Worm (Caenorhabditis elegans) whole organism, L2 larva: ENCODE data around the gene F54B3.2.
A peak's percentile ranks its signal among the peaks of the same experiment; 100 is the strongest.

Experiments
- C34F6.9 ChIP-seq: fragments of 150-350 bp; optimal IDR thresholded peaks from 2 replicates; lab custom pipeline; 2014; ENCODE audit warnings: missing biosample characterization, missing genetic modification characterization
- F13H6.1 ChIP-seq: sonication (generic microtip); optimal IDR thresholded peaks from 2 replicates; lab custom pipeline; 2016; ENCODE audit warnings: missing genetic modification characterization, missing compliant biosample characterization
- R02D3.7 ChIP-seq: fragments of 150-350 bp; optimal IDR thresholded peaks from 2 replicates; lab custom pipeline; 2014; ENCODE audit warnings: missing biosample characterization, missing genetic modification characterization
- Y55F3AM.14 ChIP-seq: fragments of 200-800 bp; sonication (Bioruptor generic); optimal IDR thresholded peaks from 2 replicates; lab custom pipeline; 2018; ENCODE audit warnings: mild to moderate bottlenecking, missing genetic modification characterization, missing compliant biosample characterization
- ZK546.5 ChIP-seq: sonication (generic microtip); optimal IDR thresholded peaks from 2 replicates; lab custom pipeline; 2017; ENCODE audit warnings: missing biosample characterization, missing genetic modification characterization
- alr-1 ChIP-seq: fragments of 150-350 bp; optimal IDR thresholded peaks from 2 replicates; lab custom pipeline; 2014; ENCODE audit warnings: missing biosample characterization, missing genetic modification characterization
- aly-2 ChIP-seq: fragments of 150-350 bp; optimal IDR thresholded peaks from 2 replicates; lab custom pipeline; 2014; ENCODE audit warnings: missing biosample characterization, missing genetic modification characterization
- ama-1 ChIP-seq: fragments of 150-350 bp; optimal IDR thresholded peaks from 2 replicates; lab custom pipeline; 2018; ENCODE audit warnings: inconsistent platforms
- blmp-1 ChIP-seq: sonication (generic microtip); optimal IDR thresholded peaks from 2 replicates; lab custom pipeline; 2017; ENCODE audit warnings: missing genetic modification characterization, mild to moderate bottlenecking, missing compliant biosample characterization, antibody characterized with exemption, moderate library complexity; ENCODE audit not compliant: insufficient read depth
- ceh-16 ChIP-seq: fragments of 150-350 bp; optimal IDR thresholded peaks from 2 replicates; lab custom pipeline; 2014; ENCODE audit warnings: missing biosample characterization, missing genetic modification characterization
- ceh-82 ChIP-seq: fragments of 150-350 bp; optimal IDR thresholded peaks from 2 replicates; lab custom pipeline; 2014; ENCODE audit warnings: missing biosample characterization, missing genetic modification characterization
- crh-2 ChIP-seq: sonication (generic microtip); optimal IDR thresholded peaks from 2 replicates; lab custom pipeline; 2017; ENCODE audit warnings: missing biosample characterization, missing genetic modification characterization
- dmd-4 ChIP-seq: sonication (generic microtip); optimal IDR thresholded peaks from 2 replicates; lab custom pipeline; 2017; ENCODE audit warnings: missing biosample characterization, missing genetic modification characterization
- egl-27 ChIP-seq: sonication (generic microtip); optimal IDR thresholded peaks from 3 replicates; lab custom pipeline; 2017; ENCODE audit warnings: missing biosample characterization, missing genetic modification reagents, missing genetic modification characterization
- elt-1 ChIP-seq: fragments of 150-350 bp; optimal IDR thresholded peaks from 2 replicates; lab custom pipeline; 2014; ENCODE audit warnings: missing biosample characterization, missing genetic modification characterization
- elt-3 ChIP-seq: sonication (generic microtip); optimal IDR thresholded peaks from 2 replicates; lab custom pipeline; 2017; ENCODE audit warnings: missing biosample characterization, missing genetic modification characterization
- fos-1 ChIP-seq: fragments of 150-350 bp; optimal IDR thresholded peaks from 2 replicates; lab custom pipeline; 2014; ENCODE audit warnings: missing biosample characterization, missing genetic modification characterization
- gmeb-1 ChIP-seq: fragments of 150-350 bp; optimal IDR thresholded peaks from 2 replicates; lab custom pipeline; 2014; ENCODE audit warnings: missing biosample characterization, missing genetic modification characterization
- lin-11 ChIP-seq: fragments of 150-350 bp; sonication (generic microtip); optimal IDR thresholded peaks from 2 replicates; lab custom pipeline; 2014; ENCODE audit warnings: missing biosample characterization, missing genetic modification characterization, inconsistent platforms, mixed read lengths
- lin-13 ChIP-seq: fragments of 150-350 bp; optimal IDR thresholded peaks from 2 replicates; lab custom pipeline; 2014; ENCODE audit warnings: missing biosample characterization, missing genetic modification reagents, missing genetic modification characterization
- lin-39 ChIP-seq: fragments of 150-350 bp; optimal IDR thresholded peaks from 2 replicates; lab custom pipeline; 2014; ENCODE audit warnings: missing biosample characterization, missing genetic modification reagents, missing genetic modification characterization
- lsy-2 ChIP-seq, 2 experiments: fragments of 150-350 bp in 1 of 2; sonication (generic microtip) in 1 of 2; optimal IDR thresholded peaks; 2 replicates each; lab custom pipeline; 2014 to 2017; ENCODE audit warnings: missing biosample characterization in 2 of 2, missing genetic modification characterization in 2 of 2
- mab-5 ChIP-seq: fragments of 150-350 bp; optimal IDR thresholded peaks from 2 replicates; lab custom pipeline; 2014; ENCODE audit warnings: missing biosample characterization, missing genetic modification characterization
- mbf-1 ChIP-seq: sonication (generic microtip); optimal IDR thresholded peaks from 2 replicates; lab custom pipeline; 2017; ENCODE audit warnings: missing biosample characterization, missing genetic modification characterization
- mdl-1 ChIP-seq, 2 experiments: fragments of 150-350 bp in 1 of 2; sonication (generic microtip) in 1 of 2; optimal IDR thresholded peaks; 2 replicates each; lab custom pipeline; 2017; ENCODE audit warnings: missing biosample characterization in 2 of 2, missing genetic modification characterization in 2 of 2
- nhr-10 ChIP-seq: sonication (generic microtip); optimal IDR thresholded peaks from 2 replicates; lab custom pipeline; 2017; ENCODE audit warnings: missing biosample characterization, missing genetic modification characterization
- nhr-11 ChIP-seq: fragments of 150-350 bp; optimal IDR thresholded peaks from 2 replicates; lab custom pipeline; 2014; ENCODE audit warnings: missing biosample characterization, missing genetic modification characterization
- nhr-12 ChIP-seq: fragments of 150-350 bp; optimal IDR thresholded peaks from 2 replicates; lab custom pipeline; 2014; ENCODE audit warnings: missing biosample characterization, missing genetic modification characterization
- nhr-129 ChIP-seq: fragments of 150-350 bp; optimal IDR thresholded peaks from 2 replicates; lab custom pipeline; 2014; ENCODE audit warnings: missing biosample characterization, missing genetic modification characterization
- nhr-21 ChIP-seq: fragments of 150-350 bp; optimal IDR thresholded peaks from 2 replicates; lab custom pipeline; 2014; ENCODE audit warnings: missing biosample characterization, missing genetic modification characterization
- nhr-23 ChIP-seq: fragments of 150-350 bp; optimal IDR thresholded peaks from 2 replicates; lab custom pipeline; 2014; ENCODE audit warnings: missing biosample characterization, missing genetic modification reagents, missing genetic modification characterization
- nhr-237 ChIP-seq: fragments of 150-350 bp; optimal IDR thresholded peaks from 2 replicates; lab custom pipeline; 2014; ENCODE audit warnings: missing biosample characterization, missing genetic modification characterization
- nhr-25 ChIP-seq: fragments of 150-350 bp; sonication (generic microtip); optimal IDR thresholded peaks from 3 replicates; lab custom pipeline; 2014; ENCODE audit warnings: missing biosample characterization, missing genetic modification characterization
- nhr-6 ChIP-seq: fragments of 150-350 bp; optimal IDR thresholded peaks from 2 replicates; lab custom pipeline; 2014; ENCODE audit warnings: missing biosample characterization, missing genetic modification characterization
- nhr-77 ChIP-seq: fragments of 150-350 bp; optimal IDR thresholded peaks from 2 replicates; lab custom pipeline; 2014; ENCODE audit warnings: missing biosample characterization, missing genetic modification characterization
- peb-1 ChIP-seq: fragments of 150-350 bp; optimal IDR thresholded peaks from 2 replicates; lab custom pipeline; 2014; ENCODE audit warnings: missing biosample characterization, missing genetic modification characterization
- sem-4 ChIP-seq: fragments of 150-350 bp; optimal IDR thresholded peaks from 2 replicates; lab custom pipeline; 2014; ENCODE audit warnings: missing biosample characterization, missing genetic modification reagents, missing genetic modification characterization
- skn-1 ChIP-seq: sonication (generic microtip); optimal IDR thresholded peaks from 2 replicates; lab custom pipeline; 2017; ENCODE audit warnings: missing biosample characterization, missing genetic modification characterization
- sma-3 ChIP-seq: sonication (generic microtip); optimal IDR thresholded peaks from 2 replicates; lab custom pipeline; 2016; ENCODE audit warnings: missing genetic modification reagents, missing genetic modification characterization, missing compliant biosample characterization
- sma-9 ChIP-seq, 2 experiments: fragments of 150-350 bp in 1 of 2; sonication (generic microtip) in 1 of 2; optimal IDR thresholded peaks; 2 replicates each; lab custom pipeline; 2014 to 2016; ENCODE audit warnings: missing genetic modification characterization in 2 of 2, mild to moderate bottlenecking in 1 of 2, missing biosample characterization in 1 of 2, missing compliant biosample characterization in 1 of 2, missing genetic modification reagents in 1 of 2, moderate library complexity in 1 of 2
- snpc-4 ChIP-seq: fragments of 150-350 bp; optimal IDR thresholded peaks from 2 replicates; lab custom pipeline; 2014; ENCODE audit warnings: missing biosample characterization, missing genetic modification characterization
- unc-39 ChIP-seq: fragments of 150-350 bp; optimal IDR thresholded peaks from 2 replicates; lab custom pipeline; 2014; ENCODE audit warnings: missing biosample characterization, missing genetic modification characterization
- unc-55 ChIP-seq: fragments of 150-350 bp; sonication (generic microtip); optimal IDR thresholded peaks from 3 replicates; lab custom pipeline; 2014; ENCODE audit warnings: missing biosample characterization, missing genetic modification reagents, missing genetic modification characterization
- unc-62 ChIP-seq: fragments of 150-350 bp; optimal IDR thresholded peaks from 2 replicates; lab custom pipeline; 2014; ENCODE audit warnings: missing biosample characterization, missing genetic modification reagents, missing genetic modification characterization
- zag-1 ChIP-seq: fragments of 150-350 bp; optimal IDR thresholded peaks from 2 replicates; lab custom pipeline; 2014; ENCODE audit warnings: missing biosample characterization, missing genetic modification characterization
- ztf-1 ChIP-seq: fragments of 200-800 bp; sonication (Bioruptor generic); conservative IDR thresholded peaks from 2 replicates; pipeline ENCODE4 v1.3.6; 2022; ENCODE audit warnings: missing genetic modification characterization, missing compliant biosample characterization
- ztf-11 ChIP-seq: sonication (generic microtip); optimal IDR thresholded peaks from 2 replicates; lab custom pipeline; 2017; ENCODE audit warnings: missing biosample characterization, missing genetic modification characterization
- ztf-4 ChIP-seq: fragments of 150-350 bp; optimal IDR thresholded peaks from 2 replicates; lab custom pipeline; 2014; ENCODE audit warnings: missing biosample characterization, missing genetic modification characterization

Gene F54B3.2

DNA sequence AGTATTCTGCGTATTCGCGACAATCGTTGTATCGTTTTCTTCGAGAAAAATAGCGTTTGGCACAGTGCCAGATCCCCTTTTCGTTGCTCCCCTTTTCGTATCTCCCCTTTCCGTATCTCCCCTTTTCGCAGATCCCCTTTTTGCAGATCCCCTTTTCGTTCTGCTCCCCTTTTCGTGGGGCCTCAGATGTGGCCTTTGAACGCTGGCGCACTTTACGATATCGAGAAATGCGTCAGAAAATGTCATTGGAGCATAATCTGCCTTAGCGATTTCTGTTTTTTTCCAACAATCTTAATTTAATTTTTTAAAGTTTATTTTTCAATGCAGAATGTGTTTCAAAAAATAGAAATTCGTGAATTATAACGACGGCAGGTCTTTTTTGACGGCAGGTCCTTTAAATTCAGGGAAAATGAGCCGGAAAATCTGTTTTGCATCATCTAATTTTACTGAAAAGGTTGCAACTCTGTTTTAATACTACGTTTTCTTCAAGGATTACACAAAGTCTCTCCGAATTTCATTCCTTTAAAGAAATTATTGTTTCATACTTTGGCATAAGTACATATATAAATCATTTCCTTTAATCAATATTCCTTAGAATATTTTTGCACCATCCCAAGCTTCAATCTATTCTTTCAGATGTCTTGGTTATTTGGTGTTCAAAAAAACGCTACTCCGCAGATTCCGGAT is 21.5 kb downstream of the F54B3.2 start, which contains the start of gene atad-3:
atad-3 (plus strand) TSS at position 637 of the 687 bp plus-strand sequence.
- TF ChIP-seq unc-39 (tag; lab: Kevin White, UChicago) (no peak), nhr-6 (peak; percentile 70), ztf-11 (tag; lab: Kevin White, UChicago) (no peak), nhr-11 (tag; lab: Kevin White, UChicago) (no peak), gmeb-1 (peak; percentile 83), nhr-237 (tag; lab: Kevin White, UChicago) (peak; percentile 12), nhr-10 (tag; lab: Kevin White, UChicago) (no peak), snpc-4 (tag; lab: Kevin White, UChicago) (peak; percentile 72), F13H6.1 (tag; lab: Kevin White, UChicago) (peak; percentile 88), lin-11 (peak; percentile 68), skn-1 (tag; lab: Kevin White, UChicago) (no peak), nhr-25 (tag; lab: Kevin White, UChicago) (peak; percentile 86), dmd-4 (tag; lab: Kevin White, UChicago) (no peak), Y55F3AM.14 (peak; percentile 46), sma-9 (GFP tag; optimal IDR thresholded peaks at IDR 0.05; lab: Kevin White, UChicago) (peak; percentile 94), sma-9 (tag; optimal IDR thresholded peaks at IDR 0.05; lab: Kevin White, UChicago) (no peak), ztf-1 (GFP tag; lab: Robert Waterston, UW) (no peak), mdl-1 (tag; optimal IDR thresholded peaks at IDR 0.05; lab: Kevin White, UChicago) (peak in 1 of 2 experiments; percentile 47), ZK546.5 (tag; lab: Kevin White, UChicago) (peak; percentile 44), nhr-12 (tag; lab: Kevin White, UChicago) (no peak), nhr-77 (tag; lab: Kevin White, UChicago) (no peak), nhr-23 (no peak), C34F6.9 (tag; lab: Kevin White, UChicago) (peak; percentile 89), blmp-1 (tag; lab: Kevin White, UChicago) (peak; percentile 13), ama-1 (lab: Kevin White, UChicago) (peak; percentile 4), elt-3 (tag; lab: Kevin White, UChicago) (no peak), peb-1 (tag; lab: Kevin White, UChicago) (no peak), egl-27 (tag; lab: Kevin White, UChicago) (peak; percentile 55), nhr-129 (tag; lab: Kevin White, UChicago) (peak; percentile 86), elt-1 (tag; lab: Kevin White, UChicago) (no peak), lin-39 (tag; lab: Kevin White, UChicago) (no peak), unc-55 (GFP tag; lab: Kevin White, UChicago) (peak; percentile 85), mab-5 (tag; lab: Kevin White, UChicago) (peak; percentile 76), ztf-4 (peak; percentile 43), zag-1 (tag; lab: Kevin White, UChicago) (peak; percentile 79), crh-2 (tag; lab: Kevin White, UChicago) (peak; percentile 85), ceh-82 (tag; lab: Kevin White, UChicago) (peak; percentile 7), ceh-16 (tag; lab: Kevin White, UChicago) (no peak), lsy-2 (tag; optimal IDR thresholded peaks at IDR 0.05; lab: Kevin White, UChicago) (peak; percentile 83 to 91), alr-1 (tag; lab: Kevin White, UChicago) (no peak), fos-1 (tag; lab: Kevin White, UChicago) (peak; percentile 35), R02D3.7 (tag; lab: Kevin White, UChicago) (peak; percentile 42), sem-4 (tag; lab: Kevin White, UChicago) (peak; percentile 65), sma-3 (GFP tag; lab: Kevin White, UChicago) (peak; percentile 91), mbf-1 (tag; lab: Kevin White, UChicago) (no peak), aly-2 (tag; lab: Kevin White, UChicago) (no peak), nhr-21 (peak; percentile 74), unc-62 (GFP tag; lab: Kevin White, UChicago) (no peak), lin-13 (peak; percentile 92)
- TF ChIP-seq, all 48 proteins: peak for 29
